Fruit fly (Drosophila melanogaster): ENCODE data around the gene CG3176.
A peak's percentile ranks its signal among the peaks of the same experiment; 100 is the strongest.

CG3176 gene

DNA sequence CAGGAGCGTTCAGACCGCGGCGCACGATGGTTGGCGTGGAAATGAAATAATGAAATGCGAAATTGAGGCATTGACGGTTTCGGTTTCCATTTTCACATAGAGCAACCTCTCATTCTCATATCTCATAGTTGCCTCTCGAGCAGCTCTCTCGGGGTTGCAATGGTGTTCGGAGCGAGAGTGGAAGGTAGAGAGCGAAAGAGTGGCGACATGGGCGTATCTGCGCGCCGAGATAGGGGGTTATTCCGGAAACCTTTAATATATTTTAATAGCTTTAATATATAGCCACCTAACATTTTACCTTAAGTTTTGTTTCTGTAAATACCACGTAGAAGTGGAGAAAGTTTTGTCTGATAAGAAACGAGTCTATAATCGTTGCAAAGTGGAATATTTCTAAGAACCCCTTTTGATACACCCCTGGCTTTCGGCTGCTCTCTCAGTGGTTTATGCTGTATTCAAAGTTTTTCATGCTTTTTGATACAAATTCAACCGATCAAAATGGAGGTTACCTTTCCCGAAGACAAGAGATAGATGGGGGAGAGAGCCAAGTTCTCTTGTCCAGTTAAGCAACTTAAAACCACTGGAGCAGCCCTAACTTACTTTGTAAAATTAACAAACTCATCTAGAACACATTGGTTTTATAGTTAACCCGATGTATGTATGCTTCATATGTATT, 41.7 kb downstream of the CG3176 start, which contains the start of gene elav (continued):
- TF ChIP-seq bbx (GFP tag; IDR thresholded peaks at IDR 0.05; ENCODE audit: partially characterized antibody) (no peak), CG4328 (GFP tag; optimal IDR thresholded peaks at IDR 0.05) (peak; percentile 100), Rfx (GFP tag; IDR thresholded peaks at IDR 0.05) (peak; percentile 99), zen2 (GFP tag; IDR thresholded peaks at IDR 0.05; ENCODE audit: partially characterized antibody) (no peak), Gsc (GFP tag; IDR thresholded peaks at IDR 0.05) (peak; percentile 91), CG4404 (GFP tag; IDR thresholded peaks at IDR 0.05) (peak; percentile 99), CG6854 (GFP tag; optimal IDR thresholded peaks at IDR 0.05) (peak; percentile 99), NC2β (GFP tag; optimal IDR thresholded peaks at IDR 0.05) (peak; percentile 95), Taf1 (GFP tag; IDR thresholded peaks at IDR 0.05) (peak; percentile 96), HLH4C (GFP tag; IDR thresholded peaks at IDR 0.05; ENCODE audit: partially characterized antibody) (no peak), E2f2 (GFP tag; IDR thresholded peaks at IDR 0.05) (peak; percentile 87), ERR (GFP tag; optimal IDR thresholded peaks at IDR 0.05) (peak; percentile 93), CG32772 (GFP tag; IDR thresholded peaks at IDR 0.05) (peak; percentile 98)

DNA sequence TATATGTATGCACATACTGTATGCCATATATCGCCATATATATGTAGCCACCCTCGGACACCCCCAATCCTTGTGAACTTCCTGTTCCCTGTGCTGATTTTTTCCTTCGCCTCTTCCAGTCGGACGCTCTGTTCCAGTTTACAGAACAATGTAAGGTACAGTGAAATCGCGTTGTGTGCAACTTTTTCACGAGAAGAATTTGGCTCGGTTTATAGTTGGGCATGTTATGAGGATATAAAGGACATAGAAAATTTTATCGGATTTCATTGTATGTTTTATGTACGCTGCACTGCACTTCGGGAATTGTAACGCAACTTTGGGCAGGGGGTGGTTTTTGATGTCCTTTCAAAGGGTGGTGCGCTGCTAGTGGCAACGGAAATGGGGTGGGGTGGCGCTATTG, 42.7 kb downstream of the CG3176 start:
- no peak for TF ChIP-seq CG7745 (tag; optimal IDR thresholded peaks at IDR 0.05)
- no peak for TF ChIP-seq B-H1 (GFP tag; IDR thresholded peaks at IDR 0.05)
- TF ChIP-seq lilli (GFP tag; optimal IDR thresholded peaks at IDR 0.05), result peak; percentile 26
- no peak for TF ChIP-seq CG4617 (GFP tag; optimal IDR thresholded peaks at IDR 0.05; ENCODE audit: borderline replicate concordance)
- TF ChIP-seq CG5953 (GFP tag; IDR thresholded peaks at IDR 0.05), result 0 out of 2 replicates have a peak, but pooled peaks have one; percentile 21
- TF ChIP-seq kah (GFP tag; optimal IDR thresholded peaks at IDR 0.05), result no peak
- TF ChIP-seq chm (GFP tag; IDR thresholded peaks at IDR 0.05), result 0 out of 2 replicates have a peak, but pooled peaks have one; percentile 7
- no peak for TF ChIP-seq GATAe (GFP tag; conservative IDR thresholded peaks at IDR 0.05)
- 0 out of 2 replicates have a peak, but pooled peaks have one; percentile 24 for TF ChIP-seq ranshi (GFP tag; IDR thresholded peaks at IDR 0.05)
- peak; percentile 75 for TF ChIP-seq kni (GFP tag; optimal IDR thresholded peaks at IDR 0.05)
- peak; percentile 79 for TF ChIP-seq Med (GFP tag)
- peak; percentile 3 for TF ChIP-seq chn (GFP tag; optimal IDR thresholded peaks at IDR 0.05)
- TF ChIP-seq seq (GFP tag; IDR thresholded peaks at IDR 0.05), result peak; percentile 11; the same call in 1 of the 2 replicates
- TF ChIP-seq tll (GFP tag; optimal IDR thresholded peaks at IDR 0.05), result no peak
- no peak for TF ChIP-seq nau (GFP tag; optimal IDR thresholded peaks at IDR 0.05)
- no peak for TF ChIP-seq Neu2 (GFP tag; optimal IDR thresholded peaks at IDR 0.05; ENCODE audit: borderline replicate concordance)
- no peak for TF ChIP-seq CG7357 (GFP tag; IDR thresholded peaks at IDR 0.05)
- TF ChIP-seq CG8944 (GFP tag; optimal IDR thresholded peaks at IDR 0.05), result no peak
- no peak for TF ChIP-seq CHES-1-like (GFP tag; optimal IDR thresholded peaks at IDR 0.05)
- no peak for TF ChIP-seq CG16779 (GFP tag; IDR thresholded peaks at IDR 0.05)
- peak in 1 of 2 experiments; percentile 2 for TF ChIP-seq insv (GFP tag; optimal IDR thresholded peaks at IDR 0.05)
- TF ChIP-seq sd (tag; optimal IDR thresholded peaks at IDR 0.05), result peak; percentile 30
- 0 out of 2 replicates have a peak, but pooled peaks have one; percentile 22 for TF ChIP-seq CG32532 (GFP tag; IDR thresholded peaks at IDR 0.05)
- no peak for TF ChIP-seq Dad (GFP tag; optimal IDR thresholded peaks at IDR 0.05)
- TF ChIP-seq CG43689 (GFP tag; IDR thresholded peaks at IDR 0.05), result no peak
- TF ChIP-seq CG4404 (GFP tag; IDR thresholded peaks at IDR 0.05), result peak; percentile 15; the same call in 1 of the 2 replicates
- TF ChIP-seq pros (GFP tag; optimal IDR thresholded peaks at IDR 0.05), result peak; percentile 70
- TF ChIP-seq Ssrp (tag; optimal IDR thresholded peaks at IDR 0.05), result no peak
- TF ChIP-seq Fer3 (tag; optimal IDR thresholded peaks at IDR 0.05), result peak; percentile 7
- no peak for TF ChIP-seq CG7928 (GFP tag; optimal IDR thresholded peaks at IDR 0.05)
- peak; percentile 10 for TF ChIP-seq Xbp1 (GFP tag; optimal IDR thresholded peaks at IDR 0.05)
- peak; percentile 20 for TF ChIP-seq wek (GFP tag; optimal IDR thresholded peaks at IDR 0.05)
- no peak for TF ChIP-seq CG6765 (GFP tag; optimal IDR thresholded peaks at IDR 0.05)
- peak; percentile 67 for TF ChIP-seq abd-A (tag; optimal IDR thresholded peaks at IDR 0.05)
- TF ChIP-seq Meics (GFP tag; optimal IDR thresholded peaks at IDR 0.05), result no peak
- TF ChIP-seq HHEX (GFP tag; optimal IDR thresholded peaks at IDR 0.05), result no peak

Data from whole organism, embryonic.